Fruit fly (Drosophila melanogaster): ENCODE measurements around the gene SP1029.
A peak's percentile ranks its signal among the peaks of the same experiment; 100 is the strongest.

The SP1029 gene

dm6 chr3R:29207012-29207656 lies 43.1 kb downstream of the SP1029 start:
- TF ChIP-seq bab1 (GFP tag; optimal IDR thresholded peaks at IDR 0.05) (peak; percentile 81), CG14711 (tag; optimal IDR thresholded peaks at IDR 0.05) (peak; percentile 75), ovo (GFP tag; optimal IDR thresholded peaks at IDR 0.05) (no peak), Clk (GFP tag; optimal IDR thresholded peaks at IDR 0.05) (peak; percentile 81), CG1620 (GFP tag; optimal IDR thresholded peaks at IDR 0.05) (peak; percentile 27), CG12768 (GFP tag; optimal IDR thresholded peaks at IDR 0.05) (peak; percentile 87), cnc (optimal IDR thresholded peaks at IDR 0.05) (no peak), Mnt (GFP tag; optimal IDR thresholded peaks at IDR 0.05) (peak; percentile 57), pad (GFP tag; optimal IDR thresholded peaks at IDR 0.05) (peak; percentile 47), CG7101 (tag; optimal IDR thresholded peaks at IDR 0.05) (peak; percentile 84), toe (GFP tag; optimal IDR thresholded peaks at IDR 0.05) (peak; percentile 82), cic (GFP tag; optimal IDR thresholded peaks at IDR 0.05) (peak; percentile 64), CG33017 (tag; optimal IDR thresholded peaks at IDR 0.05) (peak; percentile 90), Crg-1 (GFP tag; optimal IDR thresholded peaks at IDR 0.05) (peak; percentile 21), CG5204 (GFP tag; optimal IDR thresholded peaks at IDR 0.05) (peak; percentile 65), kay (GFP tag; ENCODE audit: borderline replicate concordance) (no peak), Hr96 (GFP tag; optimal IDR thresholded peaks at IDR 0.05) (peak; percentile 10), CG7045 (GFP tag; optimal IDR thresholded peaks at IDR 0.05) (peak; percentile 90), CG11617 (GFP tag; optimal IDR thresholded peaks at IDR 0.05) (peak; percentile 55), tj (GFP tag; optimal IDR thresholded peaks at IDR 0.05) (peak; percentile 43)

- TF ChIP-seq CG7045 (GFP tag; optimal IDR thresholded peaks at IDR 0.05) (no peak), tj (GFP tag; optimal IDR thresholded peaks at IDR 0.05) (peak; percentile 62)
Measured at dm6 chr3R:29206198-29207011, 43.8 kb downstream of the SP1029 start.

- no peak for TF ChIP-seq cic (GFP tag; optimal IDR thresholded peaks at IDR 0.05)
Measured at dm6 chr3R:29204612-29205480, 45.4 kb downstream of the SP1029 start.

- TF ChIP-seq CG11617 (GFP tag; optimal IDR thresholded peaks at IDR 0.05) (no peak), cic (GFP tag; optimal IDR thresholded peaks at IDR 0.05) (no peak), CG14711 (tag; optimal IDR thresholded peaks at IDR 0.05) (no peak), kay (GFP tag; ENCODE audit: borderline replicate concordance) (no peak), tj (GFP tag; optimal IDR thresholded peaks at IDR 0.05) (no peak), CG1620 (GFP tag; optimal IDR thresholded peaks at IDR 0.05) (no peak), bab1 (GFP tag; optimal IDR thresholded peaks at IDR 0.05) (no peak), pad (GFP tag; optimal IDR thresholded peaks at IDR 0.05) (no peak), Clk (GFP tag; optimal IDR thresholded peaks at IDR 0.05) (no peak), CG7101 (tag; optimal IDR thresholded peaks at IDR 0.05) (no peak), Hr96 (GFP tag; optimal IDR thresholded peaks at IDR 0.05) (no peak), CG7045 (GFP tag; optimal IDR thresholded peaks at IDR 0.05) (no peak), CG33017 (tag; optimal IDR thresholded peaks at IDR 0.05) (no peak), CG5204 (GFP tag; optimal IDR thresholded peaks at IDR 0.05) (no peak), Mnt (GFP tag; optimal IDR thresholded peaks at IDR 0.05) (no peak), CG12768 (GFP tag; optimal IDR thresholded peaks at IDR 0.05) (no peak), Crg-1 (GFP tag; optimal IDR thresholded peaks at IDR 0.05) (no peak)
Measured at dm6 chr3R:29204033-29204432, 46.2 kb downstream of the SP1029 start, which contains the start of gene Cyt-c1L. Gene Cyt-c1L, minus strand, starts transcription at chr3R:29204133.

- peak; percentile 23 for TF ChIP-seq bab1 (GFP tag; optimal IDR thresholded peaks at IDR 0.05)
- no peak for TF ChIP-seq pad (GFP tag; optimal IDR thresholded peaks at IDR 0.05)
Measured at dm6 chr3R:29202418-29202817, 47.8 kb downstream of the SP1029 start, which contains the start of gene Mesh1. Gene Mesh1, minus strand, starts transcription at chr3R:29202525.

- peak; percentile 95 for TF ChIP-seq cic (GFP tag; optimal IDR thresholded peaks at IDR 0.05)
- TF ChIP-seq Hr96 (GFP tag; optimal IDR thresholded peaks at IDR 0.05), result peak; percentile 73
- TF ChIP-seq Mnt (GFP tag; optimal IDR thresholded peaks at IDR 0.05), result peak; percentile 89
- TF ChIP-seq CG7045 (GFP tag; optimal IDR thresholded peaks at IDR 0.05), result peak; percentile 78
- peak; percentile 77 for TF ChIP-seq tj (GFP tag; optimal IDR thresholded peaks at IDR 0.05)
- TF ChIP-seq CG7101 (tag; optimal IDR thresholded peaks at IDR 0.05), result peak; percentile 53
- TF ChIP-seq toe (GFP tag; optimal IDR thresholded peaks at IDR 0.05), result peak; percentile 84
- TF ChIP-seq kay (GFP tag; ENCODE audit: borderline replicate concordance), result peak; percentile 95
- TF ChIP-seq CG1620 (GFP tag; optimal IDR thresholded peaks at IDR 0.05), result peak; percentile 55
- TF ChIP-seq CG5204 (GFP tag; optimal IDR thresholded peaks at IDR 0.05), result peak; percentile 43
- TF ChIP-seq CG14711 (tag; optimal IDR thresholded peaks at IDR 0.05), result peak; percentile 74
- peak; percentile 92 for TF ChIP-seq CG12768 (GFP tag; optimal IDR thresholded peaks at IDR 0.05)
- peak; percentile 75 for TF ChIP-seq Clk (GFP tag; optimal IDR thresholded peaks at IDR 0.05)
- peak; percentile 77 for TF ChIP-seq pad (GFP tag; optimal IDR thresholded peaks at IDR 0.05)
- TF ChIP-seq CG11617 (GFP tag; optimal IDR thresholded peaks at IDR 0.05), result peak; percentile 25
- peak; percentile 58 for TF ChIP-seq Crg-1 (GFP tag; optimal IDR thresholded peaks at IDR 0.05)
- peak; percentile 39 for TF ChIP-seq ovo (GFP tag; optimal IDR thresholded peaks at IDR 0.05)
- TF ChIP-seq bab1 (GFP tag; optimal IDR thresholded peaks at IDR 0.05), result peak; percentile 50
- no peak for TF ChIP-seq cnc (optimal IDR thresholded peaks at IDR 0.05)
- TF ChIP-seq CG33017 (tag; optimal IDR thresholded peaks at IDR 0.05), result peak; percentile 59
Measured at dm6 chr3R:29199807-29200693, 50.2 kb downstream of the SP1029 start, which contains the start of gene CG11899. Gene CG11899, plus strand, starts transcription at chr3R:29200454.
